Fruit fly (Drosophila melanogaster) whole organism, embryonic: ENCODE results near the gene PAPLA1.

Experiments used
- CG12659 ChIP-seq: fragments of 200-800 bp; sonication (Bioruptor generic); optimal IDR thresholded peaks from 3 replicates; lab custom pipeline; 2017; ENCODE audit warnings: mild to moderate bottlenecking, missing biosample characterization, missing genetic modification reagents, missing genetic modification characterization
- CG12744 ChIP-seq: fragments of 200-800 bp; sonication (Bioruptor generic); optimal IDR thresholded peaks from 2 replicates; lab custom pipeline; 2016; ENCODE audit warnings: missing biosample characterization, missing genetic modification characterization
- CG14050 ChIP-seq: fragments of 200-800 bp; sonication (Bioruptor generic); IDR thresholded peaks from 3 replicates; pipeline ENCODE4 v1.3.6; 2022; ENCODE audit warnings: missing biosample characterization, missing genetic modification characterization
- CG15269 ChIP-seq: fragments of 200-800 bp; sonication (Bioruptor generic); optimal IDR thresholded peaks from 2 replicates; lab custom pipeline; 2018; ENCODE audit warnings: missing biosample characterization, mild to moderate bottlenecking, missing genetic modification characterization, moderate library complexity
- CG16815 ChIP-seq: fragments of 200-800 bp; sonication (Bioruptor generic); optimal IDR thresholded peaks from 3 replicates; lab custom pipeline; 2017; ENCODE audit warnings: missing biosample characterization, mild to moderate bottlenecking, missing genetic modification characterization
- CG17186 ChIP-seq: fragments of 200-800 bp; sonication (Bioruptor generic); optimal IDR thresholded peaks from 3 replicates; lab custom pipeline; 2017; ENCODE audit warnings: missing biosample characterization, missing genetic modification reagents, missing genetic modification characterization
- CG17359 ChIP-seq: fragments of 200-800 bp; sonication (Bioruptor generic); optimal IDR thresholded peaks from 3 replicates; lab custom pipeline; 2018; ENCODE audit warnings: missing biosample characterization, mild to moderate bottlenecking, missing genetic modification characterization, moderate library complexity
- CG17829 ChIP-seq: fragments of 200-800 bp; optimal IDR thresholded peaks from 2 replicates; lab custom pipeline; 2019; ENCODE audit warnings: missing biosample characterization, mild to moderate bottlenecking, missing genetic modification characterization, moderate library complexity
- CG18262 ChIP-seq: fragments of 200-800 bp; optimal IDR thresholded peaks from 3 replicates; lab custom pipeline; 2019; ENCODE audit warnings: missing biosample characterization, mild to moderate bottlenecking, missing genetic modification characterization, moderate library complexity
- CG33557 ChIP-seq: fragments of 200-800 bp; sonication (Bioruptor generic); optimal IDR thresholded peaks from 2 replicates; lab custom pipeline; 2019; ENCODE audit warnings: missing biosample characterization, mild to moderate bottlenecking, missing genetic modification characterization, moderate library complexity
- CG4707 ChIP-seq: fragments of 200-800 bp; sonication (Bioruptor generic); optimal IDR thresholded peaks from 2 replicates; lab custom pipeline; 2018; ENCODE audit warnings: missing biosample characterization, mild to moderate bottlenecking, missing genetic modification characterization, moderate library complexity
- CG5953 ChIP-seq: fragments of 200-800 bp; sonication (Bioruptor generic); IDR thresholded peaks from 2 replicates; pipeline ENCODE4 v1.3.6; 2022; ENCODE audit warnings: missing biosample characterization, missing genetic modification characterization
- CG6791 ChIP-seq: fragments of 200-800 bp; sonication (Bioruptor generic); IDR thresholded peaks from 3 replicates; pipeline ENCODE4 v1.3.6; 2022; ENCODE audit warnings: missing biosample characterization, missing genetic modification characterization; ENCODE audit not compliant: partially characterized antibody
- CG7357 ChIP-seq: fragments of 200-800 bp; sonication (Bioruptor generic); IDR thresholded peaks from 3 replicates; pipeline ENCODE4 v1.3.6; 2022; ENCODE audit warnings: missing biosample characterization, missing genetic modification characterization
- CG7928 ChIP-seq: fragments of 200-800 bp; sonication (Bioruptor generic); optimal IDR thresholded peaks from 2 replicates; lab custom pipeline; 2017; ENCODE audit warnings: missing biosample characterization, mild to moderate bottlenecking, missing genetic modification characterization
- CG7987 ChIP-seq: fragments of 200-800 bp; sonication (Bioruptor generic); optimal IDR thresholded peaks from 2 replicates; lab custom pipeline; 2018; ENCODE audit warnings: missing biosample characterization, mild to moderate bottlenecking, missing genetic modification characterization, moderate library complexity
- CG8478 ChIP-seq: fragments of >200 bp; optimal IDR thresholded peaks from 2 replicates; lab custom pipeline; 2018
- Fer1 ChIP-seq: fragments of 200-800 bp; sonication (Bioruptor generic); optimal IDR thresholded peaks from 2 replicates; lab custom pipeline; 2017; ENCODE audit warnings: missing biosample characterization, mild to moderate bottlenecking, missing genetic modification characterization
- Fer2 ChIP-seq: fragments of 200-800 bp; sonication (Bioruptor generic); optimal IDR thresholded peaks from 2 replicates; lab custom pipeline; 2018; ENCODE audit warnings: missing biosample characterization, mild to moderate bottlenecking, missing genetic modification characterization, moderate library complexity
- Hmr ChIP-seq: fragments of 200-800 bp; sonication (Bioruptor generic); optimal IDR thresholded peaks from 3 replicates; lab custom pipeline; 2017; ENCODE audit warnings: mild to moderate bottlenecking, missing biosample characterization, missing genetic modification reagents, missing genetic modification characterization
- Hr51 ChIP-seq, 2 experiments: fragments of 200-800 bp; sonication (Bioruptor generic); optimal IDR thresholded peaks; 2 replicates in 1 of 2; 3 replicates in 1 of 2; lab custom pipeline; 2016 to 2018; ENCODE audit warnings: missing biosample characterization in 2 of 2, missing genetic modification characterization in 2 of 2, mild to moderate bottlenecking in 1 of 2, moderate library complexity in 1 of 2
- Hr78 ChIP-seq, 2 experiments: fragments of 200-800 bp in 1 of 2; fragments of >200 bp in 1 of 2; sonication (Bioruptor generic) in 1 of 2; optimal IDR thresholded peaks; 2 replicates each; lab custom pipeline; 2017 to 2019; ENCODE audit warnings: missing biosample characterization in 2 of 2, missing genetic modification characterization in 2 of 2, mild to moderate bottlenecking in 1 of 2, moderate library complexity in 1 of 2
- Lhr ChIP-seq: fragments of 200-800 bp; sonication (Bioruptor generic); optimal IDR thresholded peaks from 3 replicates; lab custom pipeline; 2017; ENCODE audit warnings: mild to moderate bottlenecking, missing biosample characterization, missing genetic modification reagents, missing genetic modification characterization
- MTF-1 ChIP-seq: fragments of 200-800 bp; sonication (Bioruptor generic); optimal IDR thresholded peaks from 2 replicates; lab custom pipeline; 2018; ENCODE audit warnings: missing biosample characterization, mild to moderate bottlenecking, missing genetic modification characterization, borderline replicate concordance
- Med ChIP-seq: fragments of 200-800 bp; sonication (Bioruptor generic); peaks from one replicate; lab custom pipeline; 2016; ENCODE audit warnings: missing biosample characterization, missing genetic modification characterization, mild to moderate bottlenecking, inconsistent platforms, moderate library complexity
- Mes4 ChIP-seq: fragments of 200-800 bp; sonication (Bioruptor generic); optimal IDR thresholded peaks from 2 replicates; lab custom pipeline; 2016; ENCODE audit warnings: missing biosample characterization, missing genetic modification characterization
- da ChIP-seq: fragments of 200-800 bp; sonication (Bioruptor generic); optimal IDR thresholded peaks from 2 replicates; lab custom pipeline; 2016; ENCODE audit warnings: missing biosample characterization, missing genetic modification characterization
- dati ChIP-seq: fragments of 200-800 bp; sonication (Bioruptor generic); IDR thresholded peaks from 2 replicates; pipeline ENCODE4 v1.3.6; 2022; ENCODE audit warnings: missing biosample characterization, missing genetic modification characterization
- disco-r ChIP-seq: fragments of 200-800 bp; sonication (Bioruptor generic); optimal IDR thresholded peaks from 2 replicates; lab custom pipeline; 2016; ENCODE audit warnings: missing biosample characterization, missing genetic modification characterization
- dm ChIP-seq: fragments of 200-800 bp; sonication (Bioruptor generic); optimal IDR thresholded peaks from 3 replicates; lab custom pipeline; 2016; ENCODE audit warnings: missing biosample characterization, missing genetic modification characterization
- dysf ChIP-seq: fragments of 200-800 bp; sonication (Bioruptor generic); IDR thresholded peaks from 3 replicates; pipeline ENCODE4 v1.3.6; 2022; ENCODE audit warnings: missing biosample characterization, missing genetic modification characterization
- grau ChIP-seq: fragments of 200-800 bp; optimal IDR thresholded peaks from 3 replicates; lab custom pipeline; 2019; ENCODE audit warnings: missing biosample characterization, mild to moderate bottlenecking, missing genetic modification characterization, moderate library complexity
- ham ChIP-seq: fragments of 200-800 bp; sonication (Bioruptor generic); IDR thresholded peaks from 2 replicates; pipeline ENCODE4 v1.3.6; 2022; ENCODE audit warnings: missing biosample characterization, missing genetic modification characterization
- hkb ChIP-seq, 2 experiments: fragments of 200-800 bp in 1 of 2; fragments of >200 bp in 1 of 2; sonication (Bioruptor generic) in 1 of 2; IDR thresholded peaks in 1 of 2; optimal IDR thresholded peaks in 1 of 2; 2 replicates each; pipeline versions ENCODE4 v1.3.6 to Lab custom; 2017 to 2022; ENCODE audit warnings: missing biosample characterization in 1 of 2, missing genetic modification characterization in 1 of 2
- ken ChIP-seq: fragments of 200-800 bp; sonication (Bioruptor generic); IDR thresholded peaks from 3 replicates; pipeline ENCODE4 v1.3.6; 2022; ENCODE audit warnings: missing biosample characterization, missing genetic modification characterization
- lov ChIP-seq, 2 experiments: fragments of 200-800 bp in 1 of 2; fragments of >200 bp in 1 of 2; sonication (Bioruptor generic) in 1 of 2; IDR thresholded peaks in 1 of 2; optimal IDR thresholded peaks in 1 of 2; 2 replicates in 1 of 2; 3 replicates in 1 of 2; pipeline versions ENCODE4 v1.3.6 to Lab custom; 2017 to 2022; ENCODE audit warnings: missing biosample characterization in 1 of 2, missing genetic modification characterization in 1 of 2
- mirr ChIP-seq: fragments of 200-800 bp; sonication (Bioruptor generic); optimal IDR thresholded peaks from 3 replicates; lab custom pipeline; 2018; ENCODE audit warnings: missing biosample characterization, mild to moderate bottlenecking, missing genetic modification characterization
- nerfin-2 ChIP-seq: fragments of 200-800 bp; sonication (Bioruptor generic); IDR thresholded peaks from 2 replicates; pipeline ENCODE4 v1.3.6; 2022; ENCODE audit warnings: missing biosample characterization, missing genetic modification characterization; ENCODE audit not compliant: partially characterized antibody
- odd ChIP-seq: fragments of 200-800 bp; sonication (Bioruptor generic); optimal IDR thresholded peaks from 2 replicates; lab custom pipeline; 2017; ENCODE audit warnings: missing biosample characterization, mild to moderate bottlenecking, missing genetic modification characterization
- p53 ChIP-seq: fragments of 200-800 bp; sonication (Bioruptor generic); optimal IDR thresholded peaks from 2 replicates; lab custom pipeline; 2016; ENCODE audit warnings: missing biosample characterization, missing genetic modification characterization
- pan ChIP-seq, 4 experiments: fragments of >200 bp in 3 of 4; fragments of 200-800 bp in 1 of 4; sonication (Bioruptor generic) in 1 of 4; optimal IDR thresholded peaks in 3 of 4; IDR thresholded peaks in 1 of 4; 2 replicates each; pipeline versions ENCODE4 v1.3.6 to Lab custom; 2017 to 2022; ENCODE audit warnings: missing biosample characterization in 2 of 4, missing genetic modification characterization in 2 of 4, mixed read lengths in 1 of 4
- pfk ChIP-seq: fragments of 200-800 bp; sonication (Bioruptor generic); optimal IDR thresholded peaks from 2 replicates; lab custom pipeline; 2018; ENCODE audit warnings: missing biosample characterization, mild to moderate bottlenecking, missing genetic modification characterization, moderate library complexity
- sd ChIP-seq: fragments of 200-800 bp; sonication (Bioruptor generic); optimal IDR thresholded peaks from 3 replicates; lab custom pipeline; 2018; ENCODE audit warnings: missing biosample characterization, mild to moderate bottlenecking, missing genetic modification characterization, moderate library complexity
- slp2 ChIP-seq: fragments of 200-800 bp; sonication (Bioruptor generic); optimal IDR thresholded peaks from 2 replicates; lab custom pipeline; 2016; ENCODE audit warnings: missing biosample characterization, missing genetic modification characterization
- ttk ChIP-seq: fragments of 200-800 bp; sonication (Bioruptor generic); IDR thresholded peaks from 2 replicates; pipeline ENCODE4 v2.1.2; 2022; ENCODE audit warnings: missing biosample characterization, missing genetic modification characterization
- vnd ChIP-seq: fragments of 200-800 bp; sonication (Bioruptor generic); IDR thresholded peaks from 3 replicates; pipeline ENCODE4 v1.3.6; 2022; ENCODE audit warnings: missing biosample characterization, missing genetic modification characterization; ENCODE audit not compliant: partially characterized antibody
- zf30C ChIP-seq: fragments of 200-800 bp; sonication (Bioruptor generic); optimal IDR thresholded peaks from 3 replicates; lab custom pipeline; 2018; ENCODE audit warnings: missing biosample characterization, mild to moderate bottlenecking, missing genetic modification characterization

Gene PAPLA1

DNA sequence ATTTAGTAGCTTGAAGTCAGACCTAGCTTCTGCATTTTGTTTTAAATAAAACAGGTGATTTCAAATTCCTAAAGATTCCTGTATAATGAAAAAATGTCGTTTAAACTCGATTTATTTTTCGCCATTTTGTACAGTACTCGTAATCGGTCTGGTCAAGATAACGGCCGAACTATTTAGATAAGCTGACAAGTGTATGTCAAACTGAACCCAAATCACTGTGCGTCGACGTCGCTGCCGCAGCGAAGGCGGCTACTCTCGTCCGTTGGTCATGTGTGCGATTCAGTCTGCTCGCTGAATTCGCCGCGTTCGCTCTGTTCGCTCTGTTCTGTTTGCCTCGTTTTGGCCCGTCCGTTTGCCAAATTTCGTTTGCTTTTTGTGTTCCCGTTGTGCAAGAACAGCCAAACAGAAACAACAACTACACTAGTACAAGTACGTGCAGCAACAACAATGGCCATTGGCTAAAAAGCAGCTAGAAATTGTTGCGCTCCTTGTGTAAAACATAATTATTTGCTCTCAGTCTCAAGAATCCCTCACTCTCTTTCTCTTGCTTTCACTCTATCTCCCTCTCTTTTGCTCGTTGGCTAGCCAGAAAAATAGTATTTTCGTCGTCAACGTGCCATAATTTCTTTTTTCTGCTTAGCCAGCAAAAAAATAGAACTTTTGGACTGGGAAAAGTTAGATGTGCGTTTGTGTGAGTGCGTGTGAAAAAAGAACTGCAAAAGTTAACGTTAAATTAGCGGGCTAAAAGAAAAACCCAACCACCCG, 71.2 kb downstream of the PAPLA1 start (continued):
- TF ChIP-seq CG15269 (tag; lab: Kevin White, UChicago) (no peak), CG5953 (no peak), CG7928 (GFP tag; lab: Kevin White, UChicago) (no peak), CG7987 (no peak), MTF-1 (no peak), mirr (GFP tag; lab: Kevin White, UChicago) (peak; percentile 74), CG4707 (GFP tag; lab: Kevin White, UChicago) (no peak), zf30C (GFP tag; lab: Kevin White, UChicago) (no peak), CG33557 (GFP tag; lab: Kevin White, UChicago) (no peak), CG6791 (GFP tag; lab: Robert Waterston, UW) (no peak), CG17359 (tag; lab: Kevin White, UChicago) (no peak), CG7357 (no peak), Hmr (peak; percentile 39), Hr78 (GFP tag; optimal IDR thresholded peaks at IDR 0.05; lab: Kevin White, UChicago) (no peak), sd (peak; percentile 43), CG8478 (lab: Kevin White, UChicago) (no peak), odd (no peak), ttk (no peak), pfk (GFP tag; lab: Kevin White, UChicago) (no peak), p53 (GFP tag; lab: Kevin White, UChicago) (no peak), slp2 (GFP tag; lab: Kevin White, UChicago) (no peak), Med (GFP tag; lab: Kevin White, UChicago) (peak; percentile 86), pan (optimal IDR thresholded peaks at IDR 0.05; lab: Kevin White, UChicago) (no peak), pan (GFP tag; optimal IDR thresholded peaks at IDR 0.05 in 1 of 2, IDR thresholded peaks at IDR 0.05 in 1 of 2) (no peak), dm (no peak), CG18262 (tag; lab: Kevin White, UChicago) (no peak), CG17186 (no peak), vnd (GFP tag; lab: Robert Waterston, UW) (0 out of 3 replicates have a peak, but pooled peaks have one; percentile 25), hkb (optimal IDR thresholded peaks at IDR 0.05; lab: Kevin White, UChicago) (no peak), hkb (GFP tag; IDR thresholded peaks at IDR 0.05; lab: Robert Waterston, UW) (no peak), da (GFP tag; lab: Kevin White, UChicago) (no peak), ken (GFP tag; lab: Robert Waterston, UW) (no peak), Lhr (GFP tag; lab: Kevin White, UChicago) (no peak), dati (no peak), disco-r (GFP tag; lab: Kevin White, UChicago) (no peak), Hr51 (GFP tag; optimal IDR thresholded peaks at IDR 0.05; lab: Kevin White, UChicago) (no peak), CG12744 (GFP tag; lab: Kevin White, UChicago) (no peak), Mes4 (GFP tag; lab: Kevin White, UChicago) (no peak), ham (no peak), grau (tag; lab: Kevin White, UChicago) (peak; percentile 22), dysf (0 out of 3 replicates have a peak, but pooled peaks have one; percentile 23), CG16815 (GFP tag; lab: Kevin White, UChicago) (no peak), Fer1 (peak; percentile 26), CG12659 (GFP tag; lab: Kevin White, UChicago) (no peak), Fer2 (tag; lab: Kevin White, UChicago) (no peak), CG14050 (no peak), lov (optimal IDR thresholded peaks at IDR 0.05; lab: Kevin White, UChicago) (no peak), lov (GFP tag; IDR thresholded peaks at IDR 0.05; lab: Robert Waterston, UW) (no peak), CG17829 (no peak), nerfin-2 (GFP tag; lab: Robert Waterston, UW) (no peak)
